Fruit fly (Drosophila melanogaster) whole organism, larva: ENCODE data around the gene Spn38F.

Experiments
- noc ChIP-seq: fragments of 200-800 bp; sonication (Bioruptor generic); optimal IDR thresholded peaks from 3 replicates; lab custom pipeline; 2019; ENCODE audit warnings: missing biosample characterization, mild to moderate bottlenecking, missing genetic modification characterization, moderate library complexity

Gene Spn38F

DNA sequence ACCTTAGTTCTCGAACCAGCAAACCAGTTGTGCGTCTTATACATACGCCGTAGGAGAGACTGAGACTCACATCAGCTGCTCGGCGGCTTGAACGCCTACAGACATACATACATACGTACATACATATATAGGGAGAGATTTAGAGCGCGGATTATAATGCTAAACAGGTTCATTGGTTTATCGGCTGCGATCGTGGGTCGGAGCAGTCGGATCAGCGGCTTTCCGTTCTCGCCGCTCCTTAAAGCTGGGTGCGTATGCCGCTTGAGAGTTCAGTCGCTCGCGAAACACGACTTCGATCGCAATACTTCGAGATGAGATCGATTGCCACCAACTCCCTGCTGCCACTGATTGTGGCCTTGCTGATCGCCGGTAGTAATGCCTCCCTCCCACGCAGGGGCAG lies 12.5 kb downstream of the Spn38F start:
- peak; percentile 16 for TF ChIP-seq noc (tag; lab: Kevin White, UChicago)

DNA sequence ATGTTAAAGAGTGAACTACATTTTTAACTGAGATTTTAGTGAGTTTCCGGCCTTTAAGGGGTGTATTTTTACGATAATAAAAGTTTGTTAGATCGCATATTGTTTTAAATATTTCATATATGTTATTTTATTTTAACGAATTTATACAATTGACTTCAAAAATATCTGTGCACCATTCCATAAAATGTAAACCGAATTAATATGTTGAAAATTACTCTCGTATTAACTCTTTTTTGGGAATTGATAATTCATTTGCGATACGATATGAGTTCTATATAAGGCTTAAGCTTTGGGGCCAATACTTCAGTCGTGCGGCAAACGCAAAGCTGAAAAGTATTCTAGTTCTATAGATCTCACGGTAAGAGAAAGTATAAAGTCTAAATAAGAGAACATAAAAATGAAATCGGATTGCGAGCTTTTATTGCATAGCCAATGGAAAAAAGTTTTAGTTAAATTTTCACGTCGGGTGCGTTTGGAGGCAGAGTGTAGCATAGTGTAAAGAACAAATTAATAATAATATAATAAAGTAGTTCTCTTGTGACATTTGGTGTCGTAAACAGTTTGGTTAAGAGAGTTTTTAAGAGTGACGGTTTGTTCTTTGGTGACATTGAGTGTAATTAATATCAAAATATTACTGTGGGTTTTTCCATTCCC lies 13.5 kb downstream of the Spn38F start:
- no peak for TF ChIP-seq noc (tag; lab: Kevin White, UChicago)

DNA sequence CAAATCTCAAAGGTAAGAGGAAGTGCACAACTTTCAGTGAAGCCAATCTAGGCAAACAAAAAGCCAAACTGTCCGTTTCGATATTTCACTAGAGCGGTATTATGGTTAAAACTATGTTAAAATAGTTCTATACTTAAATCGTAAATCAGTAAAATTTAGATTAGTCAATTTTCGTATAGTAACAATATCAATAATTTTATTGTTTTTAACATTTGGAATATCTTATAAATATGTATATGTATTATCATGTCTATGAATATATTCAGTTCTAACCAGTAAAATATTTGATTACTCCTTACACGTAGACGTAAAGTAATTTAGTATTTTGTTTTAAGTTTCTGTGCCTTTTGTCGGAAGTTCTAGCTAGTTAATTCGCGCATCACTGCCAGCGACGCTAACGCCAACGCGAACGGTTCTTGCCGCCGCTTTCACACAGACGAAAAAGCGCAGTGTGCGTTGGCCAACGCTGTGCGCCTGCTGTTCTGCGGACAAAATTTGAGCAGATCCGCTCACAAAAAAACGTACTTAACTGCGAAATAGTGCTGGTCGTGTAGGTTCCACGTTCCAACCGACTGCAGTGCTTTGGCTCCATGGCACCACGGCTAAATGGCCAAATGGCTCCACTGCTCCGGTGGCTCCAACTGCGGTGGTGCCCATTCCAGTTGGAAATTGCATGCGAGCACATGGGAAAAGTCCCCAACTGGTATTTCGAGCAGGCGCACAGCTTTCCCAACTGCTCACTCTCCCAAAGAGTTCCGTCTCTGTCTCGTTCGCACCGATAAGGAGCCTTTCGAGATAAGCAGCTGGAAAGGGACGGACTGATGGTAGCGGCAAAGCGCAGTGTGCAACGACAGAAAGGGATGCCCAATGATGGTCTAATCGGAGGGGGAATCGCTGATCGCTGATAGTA lies 14.3 kb downstream of the Spn38F start:
- peak; percentile 15 for TF ChIP-seq noc (tag; lab: Kevin White, UChicago)

DNA sequence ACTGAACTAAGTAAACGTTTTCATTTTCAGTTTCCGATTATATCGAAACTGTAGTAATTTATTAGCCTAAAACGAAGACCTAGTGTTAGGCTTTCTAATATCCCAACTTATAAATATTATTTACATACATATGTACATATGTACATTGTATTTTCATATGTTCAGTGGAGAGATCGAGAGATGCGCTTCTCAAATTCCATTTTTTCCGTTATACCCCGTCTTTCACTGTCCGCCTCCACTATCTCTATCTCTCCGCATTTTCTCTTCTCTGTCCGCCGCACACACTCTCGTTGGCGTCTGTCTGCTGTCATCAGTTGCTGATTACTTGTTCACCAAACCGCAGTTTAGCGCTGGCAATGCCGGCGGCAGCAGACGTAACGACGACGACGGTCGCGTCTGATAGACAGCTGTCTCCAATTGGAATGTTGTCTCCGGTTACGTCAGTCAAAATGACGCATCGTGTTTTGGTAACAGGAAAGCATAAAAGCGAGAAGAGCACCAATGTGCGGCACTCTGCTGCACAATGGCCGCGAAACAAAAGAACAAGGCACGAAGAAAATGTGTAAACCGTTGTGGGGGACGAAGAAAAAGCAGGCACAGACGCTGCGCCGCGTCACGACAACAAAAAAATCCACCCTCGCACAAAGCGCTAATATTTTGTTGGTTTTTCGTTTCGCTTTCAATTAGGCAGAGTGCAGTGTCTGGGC lies 15.1 kb downstream of the Spn38F start, which contains the start of gene CG9331:
Gene CG9331 (plus strand): TSS at position 340 of the 707 bp plus-strand sequence.
- peak; percentile 35 for TF ChIP-seq noc (tag; lab: Kevin White, UChicago)

- no peak for TF ChIP-seq noc (tag; lab: Kevin White, UChicago)
Measured at dm6 chr2L:20822025-20822371, 15.8 kb downstream of the Spn38F start.

DNA sequence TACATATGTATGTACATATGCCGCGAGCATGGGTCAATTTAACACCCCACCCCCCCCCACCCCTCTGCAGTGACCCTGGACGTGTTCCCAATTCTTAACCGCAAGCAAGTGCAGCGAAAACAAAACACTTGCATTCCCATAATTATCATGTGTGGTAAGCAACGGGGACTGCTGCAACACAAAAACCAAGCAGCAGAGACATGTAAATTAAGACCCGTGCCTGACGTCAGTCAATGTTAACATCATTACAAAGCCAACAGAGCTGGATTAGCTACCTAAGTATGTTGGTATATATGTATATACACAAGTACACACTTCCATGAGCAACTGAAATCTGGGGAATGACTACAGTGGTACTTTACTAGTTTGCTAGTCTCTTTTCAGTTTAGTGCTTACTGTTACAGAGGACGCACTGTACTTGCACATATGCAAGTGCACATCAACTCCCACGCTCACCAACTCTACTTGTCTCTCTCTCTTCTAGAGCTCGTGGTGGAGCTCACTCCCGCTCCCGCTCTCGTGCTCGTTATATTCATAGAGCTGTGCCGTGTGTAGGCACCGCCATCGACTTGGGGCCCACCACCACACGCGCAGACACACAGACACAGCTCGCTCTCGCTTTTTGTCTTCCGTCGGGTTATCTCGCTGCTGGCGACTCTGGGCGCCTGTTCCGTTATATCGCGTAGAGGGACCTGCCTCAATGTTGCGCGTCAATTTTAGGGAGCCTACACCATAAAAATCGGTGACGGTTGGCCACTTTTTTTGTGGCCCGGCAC lies 16.3 kb downstream of the Spn38F start:
- no peak for TF ChIP-seq noc (tag; lab: Kevin White, UChicago)

DNA sequence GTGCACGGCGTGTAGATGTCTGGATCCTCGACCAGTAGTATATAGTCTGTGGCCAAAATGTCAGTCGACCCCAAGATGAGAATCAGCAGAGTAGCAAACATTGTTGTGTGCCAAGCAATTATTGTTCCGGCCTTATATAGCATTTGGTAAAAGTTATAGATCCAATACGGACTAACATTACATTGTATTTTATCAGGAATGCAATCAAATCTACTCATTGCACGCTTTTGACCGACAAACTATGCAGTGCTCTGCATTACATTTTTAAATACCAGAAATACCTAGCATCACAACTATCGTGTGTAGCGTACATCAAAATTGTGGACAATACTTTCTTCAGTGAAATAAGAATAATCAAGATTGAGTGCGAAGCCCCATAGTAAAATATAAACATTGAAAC lies 17.0 kb downstream of the Spn38F start, which contains the start of gene CheB38c:
Gene CheB38c (minus strand): TSS at position 101 of the 400 bp plus-strand sequence.
- TF ChIP-seq noc (tag; lab: Kevin White, UChicago): no peak

DNA sequence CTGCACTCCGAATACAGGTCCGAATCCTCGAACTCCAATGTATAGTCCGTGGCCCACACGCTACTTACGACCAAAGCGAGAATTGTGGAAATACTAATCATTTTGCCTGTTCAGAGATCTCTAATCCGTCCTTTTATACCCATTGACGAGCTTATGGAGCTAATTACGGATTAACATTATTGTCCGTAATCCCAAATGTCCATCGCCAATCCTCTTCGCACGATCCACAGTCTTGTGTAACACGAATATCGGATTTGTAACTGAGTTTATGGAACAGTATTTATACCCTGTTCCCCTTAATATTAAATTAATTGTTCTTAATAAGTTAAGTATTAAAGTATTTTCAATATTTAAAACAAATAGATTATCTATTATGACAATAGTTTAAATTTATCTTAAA lies 19.4 kb downstream of the Spn38F start, which contains the start of gene CheB38a:
Gene CheB38a (minus strand): TSS at position 101 of the 400 bp plus-strand sequence.
- TF ChIP-seq noc (tag; lab: Kevin White, UChicago): no peak

dm6 chr2L:20817170-20817569 lies 20.6 kb downstream of the Spn38F start, which contains the start of gene CheB38b:
Gene CheB38b (minus strand): TSS chr2L:20817270.
- no peak for TF ChIP-seq noc (tag; lab: Kevin White, UChicago)

dm6 chr2L:20816140-20816539 lies 21.6 kb downstream of the Spn38F start, which contains the start of gene CG33322:
Gene CG33322 (minus strand): TSS chr2L:20816240.
- no peak for TF ChIP-seq noc (tag; lab: Kevin White, UChicago)

DNA sequence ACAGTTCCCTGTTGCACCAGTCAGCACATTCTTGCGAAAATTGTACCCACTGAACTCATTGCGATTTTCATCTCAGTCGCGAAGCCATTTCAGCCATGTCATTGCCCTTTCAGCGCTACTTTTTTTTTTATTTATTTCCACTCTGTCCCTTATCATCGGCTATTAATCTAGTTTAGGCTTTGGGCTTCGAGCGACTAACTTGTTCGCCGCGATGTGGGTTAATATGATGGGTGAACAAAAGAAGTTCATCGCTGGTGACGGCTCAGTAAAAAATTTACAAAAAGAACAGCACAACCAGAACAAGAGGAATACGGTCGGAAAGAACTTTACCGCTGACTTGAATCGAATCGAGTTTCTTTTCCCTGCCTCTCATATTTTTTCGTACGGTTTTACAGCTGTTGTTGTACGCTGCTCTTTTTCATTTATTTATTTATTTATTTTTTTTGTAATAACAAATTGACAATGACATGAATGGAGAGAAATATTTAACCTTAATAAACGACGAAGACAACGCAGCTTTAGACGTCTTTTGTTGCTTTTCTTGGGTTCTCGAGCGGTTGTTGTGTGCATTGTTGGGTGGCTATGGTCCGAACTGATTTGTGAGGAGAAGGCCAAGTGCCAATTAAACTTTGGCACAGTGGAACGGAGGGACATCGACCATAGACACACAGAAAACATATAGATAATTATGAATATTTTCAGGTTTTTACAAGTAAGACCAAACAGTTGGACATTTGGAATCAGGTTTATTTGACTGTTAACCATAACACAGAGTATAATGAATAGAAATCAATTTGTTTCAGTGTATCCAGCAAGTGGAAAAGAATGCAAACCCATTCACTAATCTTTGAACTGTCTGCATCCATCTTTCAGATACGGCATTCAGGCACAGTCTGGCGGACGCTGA lies 25.2 kb downstream of the Spn38F start:
- TF ChIP-seq noc (tag; lab: Kevin White, UChicago): no peak

dm6 chr2L:20811039-20811652 lies 26.6 kb downstream of the Spn38F start:
- TF ChIP-seq noc (tag; lab: Kevin White, UChicago): no peak

DNA sequence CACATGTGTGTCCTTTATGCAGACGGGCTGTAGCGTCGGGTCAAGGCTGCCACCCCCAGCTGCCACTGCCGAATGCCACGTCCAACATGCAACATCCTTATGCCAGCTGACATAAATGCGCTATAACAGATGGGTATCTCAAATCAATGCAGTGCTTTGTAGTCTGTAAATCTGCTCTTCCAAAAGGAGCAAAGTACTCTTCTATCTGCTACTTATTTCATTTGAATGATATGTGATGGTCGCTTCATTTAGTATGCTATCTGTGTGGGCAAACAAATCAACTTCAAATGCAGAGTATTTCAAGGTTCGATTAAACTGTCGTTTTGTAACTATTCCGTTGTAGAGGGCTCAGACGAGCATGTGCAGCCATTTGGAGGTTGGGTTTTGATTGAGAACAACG lies 28.6 kb downstream of the Spn38F start:
- TF ChIP-seq noc (tag; lab: Kevin White, UChicago): no peak
